Worm (Caenorhabditis elegans): Measurements from ENCODE around the gene ent-2.

DNA sequence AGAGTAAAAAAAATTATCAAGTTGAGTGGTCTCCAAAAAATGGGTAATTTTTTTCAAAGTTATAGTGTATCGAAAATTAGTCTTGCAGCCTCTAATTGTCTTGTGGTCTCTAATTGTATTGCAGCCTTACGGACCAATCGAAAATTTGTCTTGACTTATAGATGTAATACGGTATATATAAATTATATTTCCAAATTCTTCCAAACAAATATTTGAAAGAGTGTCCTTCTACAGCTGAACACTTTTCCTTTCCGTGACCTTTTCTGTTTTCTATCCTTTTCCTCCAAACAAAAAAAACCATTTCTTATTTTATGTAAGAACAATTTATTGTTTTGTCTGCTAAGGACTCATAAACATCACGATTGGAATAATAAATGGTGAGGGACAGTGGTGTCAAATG is 39.7 kb downstream of the ent-2 start, which contains the start of gene K09E9.7:
- TF ChIP-seq ama-1 (optimal IDR thresholded peaks at IDR 0.05) = no peak
- TF ChIP-seq tbx-11 (GFP tag; IDR thresholded peaks at IDR 0.05) = no peak
- TF ChIP-seq flt-1 (GFP tag; IDR thresholded peaks at IDR 0.05) = no peak
